Worm (Caenorhabditis elegans) whole organism, midembryonic: Measurements from ENCODE around the gene smap-1.

Experiments
- flt-1 ChIP-seq: fragments of 200-800 bp; sonication (Bioruptor generic); IDR thresholded peaks from 2 replicates; pipeline ENCODE4 v1.3.6; 2022; ENCODE audit warnings: missing genetic modification characterization, missing compliant biosample characterization
- klf-2 ChIP-seq: fragments of 200-800 bp; sonication (Bioruptor generic); conservative IDR thresholded peaks from 2 replicates; pipeline ENCODE4 v1.3.6; 2022; ENCODE audit warnings: missing genetic modification reagents, missing genetic modification characterization, missing compliant biosample characterization
- med-1 ChIP-seq: sonication (generic microtip); optimal IDR thresholded peaks from 2 replicates; lab custom pipeline; 2017; ENCODE audit warnings: missing genetic modification characterization, mild to moderate bottlenecking, missing compliant biosample characterization, antibody characterized with exemption, missing genetic modification reagents; ENCODE audit not compliant: insufficient read depth
- tab-1 ChIP-seq: fragments of 200-800 bp; sonication (Bioruptor generic); IDR thresholded peaks from 2 replicates; pipeline ENCODE4 v1.3.6; 2022; ENCODE audit warnings: missing genetic modification characterization, missing compliant biosample characterization
- ztf-23 ChIP-seq: fragments of 200-800 bp; sonication (Bioruptor generic); IDR thresholded peaks from 2 replicates; pipeline ENCODE4 v1.3.6; 2022; ENCODE audit warnings: missing genetic modification reagents, missing genetic modification characterization, missing compliant biosample characterization
- ztf-29 ChIP-seq: fragments of 200-800 bp; sonication (Bioruptor generic); IDR thresholded peaks from 2 replicates; pipeline ENCODE4 v1.3.6; 2022; ENCODE audit warnings: missing genetic modification reagents, missing genetic modification characterization, missing compliant biosample characterization

DNA sequence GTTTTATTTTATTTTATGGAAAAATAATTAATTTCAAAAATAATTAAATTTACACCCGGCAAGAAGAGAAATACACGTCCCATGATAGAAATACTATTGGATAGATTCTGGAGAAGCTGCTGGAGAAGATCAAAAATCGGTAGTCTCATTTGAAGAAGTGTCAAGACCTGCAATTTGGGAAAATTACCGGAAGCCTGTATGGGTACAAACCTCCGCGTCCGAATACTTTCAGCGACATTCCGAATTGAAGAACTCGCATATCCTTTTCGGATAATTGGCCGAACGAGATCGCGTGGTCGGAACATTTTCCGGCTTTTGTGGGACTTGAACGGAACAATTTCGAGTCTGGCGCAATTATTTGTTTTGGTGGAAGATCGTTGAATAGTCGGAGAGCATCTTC lies 31.1 kb downstream of the smap-1 start:
- TF ChIP-seq flt-1 (GFP tag; lab: Robert Waterston, UW) (no peak), med-1 (GFP tag; lab: Kevin White, UChicago) (no peak), ztf-23 (GFP tag; lab: Robert Waterston, UW) (no peak), klf-2 (GFP tag; lab: Robert Waterston, UW) (no peak), tab-1 (GFP tag; lab: Robert Waterston, UW) (no peak), ztf-29 (no peak)
